Fruit fly (Drosophila melanogaster) Kc167 (cell line): ENCODE data around the gene CG17361.

Experiments
- Sin3A ChIP-seq: fragments of >200 bp; optimal IDR thresholded peaks from 2 replicates; lab custom pipeline; 2018; ENCODE audit warnings: missing external identifiers
- h ChIP-seq: fragments of >200 bp; optimal IDR thresholded peaks from 3 replicates; lab custom pipeline; 2018; ENCODE audit warnings: missing external identifiers
- psq ChIP-seq: fragments of >200 bp; optimal IDR thresholded peaks from 2 replicates; lab custom pipeline; 2017; ENCODE audit warnings: missing external identifiers

DNA sequence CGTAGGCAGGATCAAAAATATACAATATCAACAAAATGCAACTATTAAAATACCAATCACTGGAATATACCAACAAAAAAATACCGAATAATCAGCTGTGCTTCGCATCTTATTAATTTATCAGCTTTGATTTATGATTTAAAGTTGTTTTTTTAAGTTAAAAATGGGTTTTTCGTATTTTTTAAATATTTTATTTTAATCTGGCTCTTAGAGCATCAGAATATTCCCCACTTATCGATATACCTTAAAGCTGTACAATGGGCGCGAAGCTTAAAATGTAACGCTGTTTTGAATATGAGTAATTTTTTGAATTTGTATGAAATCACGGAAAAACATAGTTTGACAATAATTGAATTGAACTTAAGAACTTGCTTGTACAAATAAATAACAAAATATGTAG is 2.2 kb downstream of the CG17361 start, which contains the start of gene CG17359:
- TF ChIP-seq h (lab: Kevin White, UChicago) (no peak), psq (lab: Kevin White, UChicago) (no peak), Sin3A (lab: Kevin White, UChicago) (no peak)
